Worm (Caenorhabditis elegans) whole organism, late embryonic: ENCODE measurements around the gene C54E10.6.

Experiments used
- C08G9.2 ChIP-seq: sonication (generic microtip); optimal IDR thresholded peaks from 2 replicates; lab custom pipeline; 2016; ENCODE audit warnings: mild to moderate bottlenecking, missing genetic modification characterization, moderate library complexity, missing compliant biosample characterization
- ahr-1 ChIP-seq: sonication (generic microtip); optimal IDR thresholded peaks from 2 replicates; lab custom pipeline; 2016; ENCODE audit warnings: missing genetic modification characterization, missing compliant biosample characterization
- ama-1 ChIP-seq: fragments of 150-350 bp; optimal IDR thresholded peaks from 2 replicates; lab custom pipeline; 2014
- che-1 ChIP-seq: sonication (generic microtip); optimal IDR thresholded peaks from 2 replicates; lab custom pipeline; 2016; ENCODE audit warnings: mild to moderate bottlenecking, missing genetic modification characterization, missing compliant biosample characterization
- dmd-4 ChIP-seq: sonication (generic microtip); optimal IDR thresholded peaks from 2 replicates; lab custom pipeline; 2016; ENCODE audit warnings: borderline replicate concordance, missing genetic modification characterization, missing compliant biosample characterization
- elt-2 ChIP-seq: sonication (generic microtip); optimal IDR thresholded peaks from 2 replicates; lab custom pipeline; 2016; ENCODE audit warnings: missing genetic modification reagents, missing genetic modification characterization, missing compliant biosample characterization
- hlh-8 ChIP-seq: sonication (generic microtip); optimal IDR thresholded peaks from 2 replicates; lab custom pipeline; 2016; ENCODE audit warnings: missing genotype, missing genetic modification characterization, missing compliant biosample characterization
- lin-11 ChIP-seq: fragments of 200-800 bp; sonication (Bioruptor generic); optimal IDR thresholded peaks from 2 replicates; lab custom pipeline; 2018; ENCODE audit warnings: mild to moderate bottlenecking, missing genetic modification characterization, missing compliant biosample characterization
- nfya-1 ChIP-seq: sonication (generic microtip); optimal IDR thresholded peaks from 2 replicates; lab custom pipeline; 2017; ENCODE audit warnings: missing genetic modification characterization, mild to moderate bottlenecking, missing compliant biosample characterization, antibody characterized with exemption, moderate library complexity
- pag-3 ChIP-seq: sonication (generic microtip); optimal IDR thresholded peaks from 2 replicates; lab custom pipeline; 2016; ENCODE audit warnings: missing compliant biosample characterization, missing genetic modification characterization, borderline replicate concordance
- tbx-2 ChIP-seq: sonication (generic microtip); optimal IDR thresholded peaks from 2 replicates; lab custom pipeline; 2016; ENCODE audit warnings: missing genetic modification characterization, missing compliant biosample characterization
- unc-55 ChIP-seq: sonication (generic microtip); optimal IDR thresholded peaks from 2 replicates; lab custom pipeline; 2017; ENCODE audit warnings: missing biosample characterization, missing genetic modification reagents, missing genetic modification characterization
- unc-86 ChIP-seq: sonication (generic microtip); optimal IDR thresholded peaks from 2 replicates; lab custom pipeline; 2016; ENCODE audit warnings: missing genetic modification characterization, missing compliant biosample characterization

DNA sequence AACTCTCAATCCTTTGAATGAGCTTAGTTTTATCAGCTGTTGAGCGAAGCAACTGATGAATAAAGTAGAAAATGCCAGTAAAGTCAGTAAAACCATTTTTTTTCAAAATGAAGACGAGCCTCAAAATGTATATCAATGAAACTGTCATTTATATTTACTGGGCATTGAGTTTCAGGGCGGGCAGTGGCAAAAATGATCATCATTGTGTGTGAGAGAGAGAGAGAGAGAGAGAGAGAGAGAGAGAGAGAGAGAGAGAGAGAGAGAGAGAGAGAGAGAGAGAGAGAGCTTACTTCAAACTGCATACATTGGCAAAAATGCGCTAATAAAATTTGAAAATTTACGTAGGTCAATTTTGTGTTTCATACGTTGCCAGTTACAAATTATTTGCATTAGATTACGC lies 48.4 kb downstream of the C54E10.6 start, which contains the start of gene F11D11.3:
- no peak for TF ChIP-seq elt-2 (tag; lab: Kevin White, UChicago)
- TF ChIP-seq nfya-1 = no peak
- TF ChIP-seq unc-86 (tag; lab: Kevin White, UChicago) = no peak
- no peak for TF ChIP-seq che-1 (tag; lab: Kevin White, UChicago)
- TF ChIP-seq ama-1 (lab: Kevin White, UChicago) = no peak
- TF ChIP-seq pag-3 (tag; lab: Kevin White, UChicago) = no peak
- TF ChIP-seq hlh-8 (tag; lab: Kevin White, UChicago) = no peak
- TF ChIP-seq ahr-1 = no peak
- TF ChIP-seq unc-55 (GFP tag; lab: Kevin White, UChicago) = no peak
- no peak for TF ChIP-seq C08G9.2 (tag; lab: Kevin White, UChicago)
- no peak for TF ChIP-seq lin-11 (tag; lab: Kevin White, UChicago)
- TF ChIP-seq dmd-4 (tag; lab: Kevin White, UChicago) = no peak
- TF ChIP-seq tbx-2 = no peak
